Fruit fly (Drosophila melanogaster): ENCODE measurements around the gene betaTub85D.

The betaTub85D gene

dm6 chr3R:9428988-9429387 is 18.9 kb upstream of the betaTub85D start (continued):
- TF ChIP-seq CG12391 (tag; optimal IDR thresholded peaks at IDR 0.05) (peak; percentile 71), CG6272 (GFP tag; IDR thresholded peaks at IDR 0.05) (peak; percentile 19; the same call in 1 of the 2 replicates), fd64A (GFP tag; optimal IDR thresholded peaks at IDR 0.05) (peak; percentile 58), CG18011 (GFP tag; optimal IDR thresholded peaks at IDR 0.05) (peak; percentile 44), Fer2 (tag; optimal IDR thresholded peaks at IDR 0.05) (peak; percentile 49), ab (GFP tag; optimal IDR thresholded peaks at IDR 0.05) (no peak), CG16815 (GFP tag; optimal IDR thresholded peaks at IDR 0.05) (peak; percentile 35), CG30020 (tag; optimal IDR thresholded peaks at IDR 0.05) (no peak), CTCF (GFP tag; optimal IDR thresholded peaks at IDR 0.05) (no peak), sim (GFP tag; IDR thresholded peaks at IDR 0.05) (no peak), dimm (GFP tag; IDR thresholded peaks at IDR 0.05) (no peak; the same call in 1 of the 2 replicates), Sin3A (optimal IDR thresholded peaks at IDR 0.05) (no peak), CG14860 (GFP tag; IDR thresholded peaks at IDR 0.05; ENCODE audit: partially characterized antibody) (no peak), jing (GFP tag; optimal IDR thresholded peaks at IDR 0.05) (no peak), odd (GFP tag; optimal IDR thresholded peaks at IDR 0.05) (peak; percentile 79), pb (GFP tag; optimal IDR thresholded peaks at IDR 0.05) (no peak), ap (GFP tag; IDR thresholded peaks at IDR 0.05) (no peak), CG33213 (GFP tag; optimal IDR thresholded peaks at IDR 0.05) (peak; percentile 13), CG9727 (GFP tag; optimal IDR thresholded peaks at IDR 0.05) (peak; percentile 41), gcm (GFP tag; optimal IDR thresholded peaks at IDR 0.05) (no peak), CG4328 (GFP tag; optimal IDR thresholded peaks at IDR 0.05) (peak; percentile 32), luna (GFP tag; optimal IDR thresholded peaks at IDR 0.05) (no peak), CG10543 (GFP tag; optimal IDR thresholded peaks at IDR 0.05) (peak; percentile 86), bcd (GFP tag; optimal IDR thresholded peaks at IDR 0.05) (peak; percentile 52), nau (GFP tag; optimal IDR thresholded peaks at IDR 0.05) (peak; percentile 26), zf30C (GFP tag; optimal IDR thresholded peaks at IDR 0.05) (no peak), CG3163 (GFP tag; optimal IDR thresholded peaks at IDR 0.05) (no peak), dati (GFP tag; IDR thresholded peaks at IDR 0.05) (no peak), pros (GFP tag; optimal IDR thresholded peaks at IDR 0.05) (peak; percentile 51), CG7928 (GFP tag; optimal IDR thresholded peaks at IDR 0.05) (no peak), CG16863 (GFP tag; optimal IDR thresholded peaks at IDR 0.05) (peak; percentile 42), unpg (GFP tag; optimal IDR thresholded peaks at IDR 0.05) (peak; percentile 55), CG6854 (GFP tag; optimal IDR thresholded peaks at IDR 0.05) (peak; percentile 68), mirr (GFP tag; optimal IDR thresholded peaks at IDR 0.05) (peak; percentile 70), caup (GFP tag; optimal IDR thresholded peaks at IDR 0.05; ENCODE audit: severe bottlenecking) (peak; percentile 79), CG9932 (GFP tag; IDR thresholded peaks at IDR 0.05) (peak; percentile 86), CG11456 (GFP tag; IDR thresholded peaks at IDR 0.05) (peak; percentile 79), B-H2 (GFP tag; optimal IDR thresholded peaks at IDR 0.05) (peak; percentile 63), CG10267 (tag; optimal IDR thresholded peaks at IDR 0.05) (peak; percentile 38), CG2889 (GFP tag; IDR thresholded peaks at IDR 0.05) (peak; percentile 51; the same call in 1 of the 3 replicates), CG32767 (GFP tag; IDR thresholded peaks at IDR 0.05) (no peak), CG16813 (GFP tag; IDR thresholded peaks at IDR 0.05; ENCODE audit: partially characterized antibody) (no peak), D19B (GFP tag; optimal IDR thresholded peaks at IDR 0.05) (peak; percentile 52), Pdp1 (GFP tag; optimal IDR thresholded peaks at IDR 0.05) (peak; percentile 25 to 90), tll (GFP tag; optimal IDR thresholded peaks at IDR 0.05) (no peak), nom (GFP tag; optimal IDR thresholded peaks at IDR 0.05) (peak; percentile 4), amos (GFP tag; IDR thresholded peaks at IDR 0.05; ENCODE audit: partially characterized antibody) (no peak), ac (GFP tag; optimal IDR thresholded peaks at IDR 0.05) (no peak), peb (GFP tag; IDR thresholded peaks at IDR 0.05) (no peak), B-H1 (GFP tag; IDR thresholded peaks at IDR 0.05) (no peak; the same call in 2 of the 3 replicates), CG2120 (GFP tag; optimal IDR thresholded peaks at IDR 0.05) (peak; percentile 93)

All from whole organism, embryonic.